Worm (Caenorhabditis elegans) whole organism, L4 larva: Measurements from ENCODE around the gene R08F11.7.

Experiments
- ces-1 ChIP-seq: fragments of 150-350 bp; sonication (generic microtip); optimal IDR thresholded peaks from 4 replicates; lab custom pipeline; 2014; ENCODE audit warnings: missing biosample characterization, missing genetic modification reagents, missing genetic modification characterization
- daf-8 ChIP-seq: fragments of 200-800 bp; sonication (Bioruptor generic); IDR thresholded peaks from 2 replicates; pipeline ENCODE4 v1.3.6; 2022; ENCODE audit warnings: missing genetic modification characterization, missing compliant biosample characterization
- nhr-6 ChIP-seq: fragments of 150-350 bp; optimal IDR thresholded peaks from 2 replicates; lab custom pipeline; 2014; ENCODE audit warnings: missing biosample characterization, missing genetic modification characterization
- sdz-12 ChIP-seq: fragments of 200-800 bp; sonication (Bioruptor generic); optimal IDR thresholded peaks from 2 replicates; lab custom pipeline; 2018; ENCODE audit warnings: mild to moderate bottlenecking, missing genetic modification characterization, missing compliant biosample characterization
- unc-62 ChIP-seq, 3 experiments: fragments of 150-350 bp in 1 of 3; sonication (generic microtip); optimal IDR thresholded peaks in 2 of 3; peaks in 1 of 3; 1 replicate in 1 of 3; 2 replicates in 2 of 3; lab custom pipeline; 2014 to 2017; ENCODE audit warnings: missing biosample characterization in 3 of 3, missing genetic modification characterization in 3 of 3, missing genetic modification reagents in 3 of 3, missing genotype in 1 of 3
- zag-1 ChIP-seq: fragments of 150-350 bp; optimal IDR thresholded peaks from 2 replicates; lab custom pipeline; 2014; ENCODE audit warnings: missing biosample characterization, missing genetic modification characterization

ce11 chrV:3814938-3815337, 25.1 kb downstream of the R08F11.7 start, which contains the start of gene H10D18.1:
- no peak for TF ChIP-seq daf-8 (GFP tag; lab: Robert Waterston, UW)
- TF ChIP-seq zag-1 (tag; lab: Kevin White, UChicago) = no peak
- no peak for TF ChIP-seq nhr-6 (tag; lab: Kevin White, UChicago)
- TF ChIP-seq ces-1 = no peak
- TF ChIP-seq unc-62 (GFP tag; optimal IDR thresholded peaks at IDR 0.05 in 1 of 2; lab: Kevin White, UChicago) = no peak
- no peak for TF ChIP-seq unc-62 (tag; optimal IDR thresholded peaks at IDR 0.05; lab: Kevin White, UChicago)
- TF ChIP-seq sdz-12 (GFP tag; lab: Kevin White, UChicago) = no peak
